Fruit fly (Drosophila melanogaster) whole organism, embryonic: ENCODE results near the gene CG32971.

ENCODE experiments used
- Asciz ChIP-seq: fragments of 200-800 bp; sonication (Bioruptor generic); optimal IDR thresholded peaks from 2 replicates; lab custom pipeline; 2017; ENCODE audit warnings: missing biosample characterization, mild to moderate bottlenecking, missing genetic modification characterization, missing genetic modification reagents
- BEAF-32 ChIP-seq: fragments of 200-800 bp; sonication (Bioruptor generic); optimal IDR thresholded peaks from 3 replicates; lab custom pipeline; 2017; ENCODE audit warnings: missing biosample characterization, missing genetic modification characterization, mild to moderate bottlenecking, moderate library complexity, missing genetic modification reagents
- Bgb ChIP-seq: fragments of 200-800 bp; sonication (Bioruptor generic); IDR thresholded peaks from 2 replicates; pipeline ENCODE4 v1.3.6; 2022; ENCODE audit warnings: missing biosample characterization, missing genetic modification characterization; ENCODE audit not compliant: partially characterized antibody
- CG10543 ChIP-seq: fragments of 200-800 bp; sonication (Bioruptor generic); optimal IDR thresholded peaks from 3 replicates; lab custom pipeline; 2017; ENCODE audit warnings: missing biosample characterization, mild to moderate bottlenecking, missing genetic modification characterization, moderate library complexity
- CG11695 ChIP-seq: fragments of 200-800 bp; sonication (Bioruptor generic); IDR thresholded peaks from 3 replicates; pipeline ENCODE4 v1.3.6; 2022; ENCODE audit warnings: missing biosample characterization, missing genetic modification characterization
- CG12071 ChIP-seq: fragments of 200-800 bp; sonication (Bioruptor generic); optimal IDR thresholded peaks from 3 replicates; lab custom pipeline; 2018; ENCODE audit warnings: missing biosample characterization, mild to moderate bottlenecking, missing genetic modification characterization
- CG12391 ChIP-seq: fragments of 200-800 bp; sonication (Bioruptor generic); optimal IDR thresholded peaks from 3 replicates; lab custom pipeline; 2018; ENCODE audit warnings: missing biosample characterization, mild to moderate bottlenecking, missing genetic modification characterization, moderate library complexity
- CG14965 ChIP-seq: fragments of 200-800 bp; sonication (Bioruptor generic); optimal IDR thresholded peaks from 2 replicates; lab custom pipeline; 2016; ENCODE audit warnings: missing biosample characterization, missing genetic modification characterization, borderline replicate concordance
- CG15514 ChIP-seq: fragments of 200-800 bp; sonication (Bioruptor generic); optimal IDR thresholded peaks from 3 replicates; lab custom pipeline; 2017; ENCODE audit warnings: missing biosample characterization, missing genetic modification characterization, mild to moderate bottlenecking, moderate library complexity, missing genetic modification reagents
- CG15601 ChIP-seq: fragments of 200-800 bp; sonication (Bioruptor generic); optimal IDR thresholded peaks from 3 replicates; lab custom pipeline; 2019; ENCODE audit warnings: missing biosample characterization, mild to moderate bottlenecking, missing genetic modification characterization, moderate library complexity
- CG16779 ChIP-seq: fragments of 200-800 bp; sonication (Bioruptor generic); IDR thresholded peaks from 2 replicates; pipeline ENCODE4 v1.3.6; 2022; ENCODE audit warnings: missing biosample characterization, missing genetic modification characterization
- CG16813 ChIP-seq: fragments of 200-800 bp; sonication (Bioruptor generic); IDR thresholded peaks from 3 replicates; pipeline ENCODE4 v1.3.6; 2022; ENCODE audit warnings: missing biosample characterization, missing genetic modification characterization; ENCODE audit not compliant: partially characterized antibody
- CG30403 ChIP-seq: fragments of 200-800 bp; sonication (Bioruptor generic); optimal IDR thresholded peaks from 3 replicates; lab custom pipeline; 2016; ENCODE audit warnings: missing biosample characterization, missing genetic modification characterization
- CG3065 ChIP-seq: fragments of 200-800 bp; sonication (Bioruptor generic); optimal IDR thresholded peaks from 2 replicates; lab custom pipeline; 2016; ENCODE audit warnings: missing biosample characterization, missing genetic modification characterization
- CG31441 ChIP-seq: fragments of 200-800 bp; sonication (Bioruptor generic); IDR thresholded peaks from 2 replicates; pipeline ENCODE4 v1.3.6; 2022; ENCODE audit warnings: missing biosample characterization, missing genetic modification characterization
- CG33557 ChIP-seq: fragments of 200-800 bp; sonication (Bioruptor generic); optimal IDR thresholded peaks from 2 replicates; lab custom pipeline; 2019; ENCODE audit warnings: missing biosample characterization, mild to moderate bottlenecking, missing genetic modification characterization, moderate library complexity
- CG4730 ChIP-seq: fragments of 200-800 bp; sonication (Bioruptor generic); IDR thresholded peaks from 2 replicates; pipeline ENCODE4 v1.3.6; 2022; ENCODE audit warnings: missing biosample characterization, missing genetic modification characterization
- CG6813 ChIP-seq: fragments of 200-800 bp; sonication (Bioruptor generic); optimal IDR thresholded peaks from 2 replicates; lab custom pipeline; 2017; ENCODE audit warnings: missing biosample characterization, missing genetic modification characterization, mild to moderate bottlenecking, moderate library complexity, missing genetic modification reagents
- CG7786 ChIP-seq: fragments of 200-800 bp; sonication (Bioruptor generic); optimal IDR thresholded peaks from 2 replicates; lab custom pipeline; 2016; ENCODE audit warnings: missing biosample characterization, missing genetic modification characterization
- CG9215 ChIP-seq: fragments of 200-800 bp; sonication (Bioruptor generic); IDR thresholded peaks from 2 replicates; pipeline ENCODE4 v1.3.6; 2022; ENCODE audit warnings: missing biosample characterization, missing genetic modification characterization
- CG9797 ChIP-seq: fragments of 200-800 bp; sonication (Bioruptor generic); optimal IDR thresholded peaks from 3 replicates; lab custom pipeline; 2018; ENCODE audit warnings: missing biosample characterization, mild to moderate bottlenecking, missing genetic modification characterization
- CG9876 ChIP-seq: fragments of 200-800 bp; sonication (Bioruptor generic); optimal IDR thresholded peaks from 2 replicates; lab custom pipeline; 2016; ENCODE audit warnings: missing biosample characterization, missing genetic modification characterization
- Hr51 ChIP-seq, 2 experiments: fragments of 200-800 bp; sonication (Bioruptor generic); optimal IDR thresholded peaks; 2 replicates in 1 of 2; 3 replicates in 1 of 2; lab custom pipeline; 2016 to 2018; ENCODE audit warnings: missing biosample characterization in 2 of 2, missing genetic modification characterization in 2 of 2, mild to moderate bottlenecking in 1 of 2, moderate library complexity in 1 of 2
- Mrtf ChIP-seq: fragments of 200-800 bp; sonication (Bioruptor generic); IDR thresholded peaks from 3 replicates; pipeline ENCODE4 v1.3.6; 2022; ENCODE audit warnings: missing biosample characterization, missing genetic modification characterization
- Scr ChIP-seq: fragments of 200-800 bp; sonication (Bioruptor generic); IDR thresholded peaks from 2 replicates; pipeline ENCODE4 v1.3.6; 2022; ENCODE audit warnings: missing biosample characterization, missing genetic modification characterization; ENCODE audit not compliant: partially characterized antibody
- Ssrp ChIP-seq: fragments of 200-800 bp; sonication (Bioruptor generic); optimal IDR thresholded peaks from 2 replicates; lab custom pipeline; 2018; ENCODE audit warnings: missing biosample characterization, mild to moderate bottlenecking, missing genetic modification characterization, moderate library complexity
- YL-1 ChIP-seq: fragments of 200-800 bp; sonication (Bioruptor generic); optimal IDR thresholded peaks from 3 replicates; lab custom pipeline; 2017; ENCODE audit warnings: missing biosample characterization, mild to moderate bottlenecking, missing genetic modification characterization
- ab ChIP-seq: fragments of 200-800 bp; sonication (Bioruptor generic); optimal IDR thresholded peaks from 2 replicates; lab custom pipeline; 2016; ENCODE audit warnings: missing biosample characterization, missing genetic modification characterization
- chm ChIP-seq: fragments of 200-800 bp; sonication (Bioruptor generic); IDR thresholded peaks from 2 replicates; pipeline ENCODE4 v1.3.6; 2022; ENCODE audit warnings: missing biosample characterization, missing genetic modification characterization
- dan ChIP-seq: fragments of 200-800 bp; sonication (Bioruptor generic); IDR thresholded peaks from 2 replicates; pipeline ENCODE4 v1.3.6; 2022; ENCODE audit warnings: missing biosample characterization, missing genetic modification characterization
- dimm ChIP-seq: fragments of 200-800 bp; sonication (Bioruptor generic); IDR thresholded peaks from 2 replicates; pipeline ENCODE4 v1.3.6; 2022; ENCODE audit warnings: missing biosample characterization, missing genetic modification characterization
- emc ChIP-seq: fragments of 200-800 bp; sonication (Bioruptor generic); optimal IDR thresholded peaks from 2 replicates; lab custom pipeline; 2016; ENCODE audit warnings: missing biosample characterization, missing genetic modification characterization
- ems ChIP-seq: fragments of 200-800 bp; sonication (Bioruptor generic); optimal IDR thresholded peaks from 3 replicates; lab custom pipeline; 2016; ENCODE audit warnings: missing biosample characterization, missing genetic modification characterization
- ewg ChIP-seq: fragments of 200-800 bp; sonication (Bioruptor generic); optimal IDR thresholded peaks from 3 replicates; lab custom pipeline; 2017; ENCODE audit warnings: mild to moderate bottlenecking, missing biosample characterization, missing genetic modification reagents, missing genetic modification characterization
- eyg ChIP-seq: fragments of 200-800 bp; sonication (Bioruptor generic); optimal IDR thresholded peaks from 3 replicates; lab custom pipeline; 2016; ENCODE audit warnings: missing biosample characterization, missing genetic modification characterization
- gsb-n ChIP-seq: fragments of 200-800 bp; sonication (Bioruptor generic); optimal IDR thresholded peaks from 3 replicates; lab custom pipeline; 2018; ENCODE audit warnings: missing biosample characterization, mild to moderate bottlenecking, missing genetic modification characterization
- hbn ChIP-seq: fragments of 200-800 bp; sonication (Bioruptor generic); IDR thresholded peaks from 2 replicates; pipeline ENCODE4 v1.3.6; 2022; ENCODE audit warnings: missing biosample characterization, missing genetic modification characterization; ENCODE audit not compliant: partially characterized antibody
- ken ChIP-seq: fragments of 200-800 bp; sonication (Bioruptor generic); IDR thresholded peaks from 3 replicates; pipeline ENCODE4 v1.3.6; 2022; ENCODE audit warnings: missing biosample characterization, missing genetic modification characterization
- lilli ChIP-seq: fragments of 200-800 bp; sonication (Bioruptor generic); optimal IDR thresholded peaks from 3 replicates; lab custom pipeline; 2016; ENCODE audit warnings: missing biosample characterization, missing genetic modification characterization
- nerfin-1 ChIP-seq: fragments of 200-800 bp; sonication (Bioruptor generic); optimal IDR thresholded peaks from 3 replicates; lab custom pipeline; 2019; ENCODE audit warnings: missing biosample characterization, mild to moderate bottlenecking, missing genetic modification characterization, moderate library complexity
- peb ChIP-seq: fragments of 200-800 bp; sonication (Bioruptor generic); IDR thresholded peaks from 2 replicates; pipeline ENCODE4 v1.3.6; 2022; ENCODE audit warnings: missing biosample characterization, missing genetic modification characterization
- pzg ChIP-seq: fragments of 200-800 bp; sonication (Bioruptor generic); optimal IDR thresholded peaks from 3 replicates; lab custom pipeline; 2018; ENCODE audit warnings: missing biosample characterization, mild to moderate bottlenecking, missing genetic modification characterization, moderate library complexity
- rib ChIP-seq: fragments of 200-800 bp; sonication (Bioruptor generic); IDR thresholded peaks from 2 replicates; pipeline ENCODE4 v1.3.6; 2022; ENCODE audit warnings: missing biosample characterization, missing genetic modification characterization
- sc ChIP-seq, 3 experiments: fragments of >200 bp in 2 of 3; fragments of 200-800 bp in 1 of 3; sonication (Bioruptor generic) in 1 of 3; optimal IDR thresholded peaks; 2 replicates in 2 of 3; 3 replicates in 1 of 3; lab custom pipeline; 2017; ENCODE audit warnings: mild to moderate bottlenecking in 1 of 3, missing biosample characterization in 1 of 3, missing genetic modification characterization in 1 of 3, missing genetic modification reagents in 1 of 3
- sd ChIP-seq: fragments of 200-800 bp; sonication (Bioruptor generic); optimal IDR thresholded peaks from 3 replicates; lab custom pipeline; 2018; ENCODE audit warnings: missing biosample characterization, mild to moderate bottlenecking, missing genetic modification characterization, moderate library complexity
- sr ChIP-seq: fragments of 200-800 bp; sonication (Bioruptor generic); IDR thresholded peaks from 3 replicates; pipeline ENCODE4 v1.3.6; 2022; ENCODE audit warnings: missing biosample characterization, missing genetic modification characterization
- usp ChIP-seq: fragments of >200 bp; optimal IDR thresholded peaks from 2 replicates; lab custom pipeline; 2017; ENCODE audit warnings: missing biosample characterization, missing genetic modification characterization
- vnd ChIP-seq: fragments of 200-800 bp; sonication (Bioruptor generic); IDR thresholded peaks from 3 replicates; pipeline ENCODE4 v1.3.6; 2022; ENCODE audit warnings: missing biosample characterization, missing genetic modification characterization; ENCODE audit not compliant: partially characterized antibody

Gene CG32971

dm6 chr2L:14233896-14234626, 40.6 kb upstream of the CG32971 start, which contains the start of gene Dyrk2 (continued):
- TF ChIP-seq peb (GFP tag; lab: Robert Waterston, UW) (no peak), chm (GFP tag; lab: Robert Waterston, UW) (peak; percentile 94), CG7786 (GFP tag; lab: Kevin White, UChicago) (no peak), eyg (GFP tag; lab: Kevin White, UChicago) (no peak), CG3065 (GFP tag; lab: Kevin White, UChicago) (no peak), ab (GFP tag; lab: Kevin White, UChicago) (no peak), CG31441 (GFP tag; lab: Robert Waterston, UW) (peak; percentile 56; the same call in 1 of the 2 replicates), Hr51 (GFP tag; optimal IDR thresholded peaks at IDR 0.05; lab: Kevin White, UChicago) (peak in 1 of 2 experiments; percentile 40), CG15514 (GFP tag; lab: Kevin White, UChicago) (peak; percentile 15), CG12391 (peak; percentile 44), CG33557 (GFP tag; lab: Kevin White, UChicago) (peak; percentile 14), hbn (GFP tag; lab: Robert Waterston, UW) (no peak), Scr (GFP tag; lab: Robert Waterston, UW) (peak; percentile 25; the same call in 1 of the 2 replicates), sd (tag; lab: Kevin White, UChicago) (peak; percentile 43), usp (GFP tag; lab: Kevin White, UChicago) (no peak), vnd (GFP tag; lab: Robert Waterston, UW) (no peak), Ssrp (tag; lab: Kevin White, UChicago) (peak; percentile 30), CG30403 (GFP tag; lab: Kevin White, UChicago) (peak; percentile 57), Mrtf (GFP tag; lab: Robert Waterston, UW) (no peak), gsb-n (tag; lab: Kevin White, UChicago) (peak; percentile 42), ems (GFP tag; lab: Kevin White, UChicago) (no peak), CG6813 (GFP tag; lab: Kevin White, UChicago) (peak; percentile 9), CG10543 (GFP tag; lab: Kevin White, UChicago) (peak; percentile 88), CG11695 (GFP tag; lab: Robert Waterston, UW) (0 out of 3 replicates have a peak, but pooled peaks have one; percentile 30), CG12071 (GFP tag; lab: Kevin White, UChicago) (peak; percentile 56), CG4730 (GFP tag; lab: Robert Waterston, UW) (no peak), ewg (GFP tag; lab: Kevin White, UChicago) (peak; percentile 22), sr (GFP tag; lab: Robert Waterston, UW) (no peak; the same call in 2 of the 3 replicates), nerfin-1 (peak; percentile 1), CG9215 (no peak), rib (GFP tag; lab: Robert Waterston, UW) (peak; percentile 83), CG16813 (no peak), CG15601 (tag; lab: Kevin White, UChicago) (peak; percentile 33), dimm (GFP tag; lab: Robert Waterston, UW) (no peak), BEAF-32 (GFP tag; lab: Kevin White, UChicago) (no peak), CG9876 (no peak), dan (GFP tag; lab: Robert Waterston, UW) (no peak), Bgb (GFP tag; lab: Robert Waterston, UW) (peak; percentile 78; the same call in 1 of the 2 replicates), CG9797 (GFP tag; lab: Kevin White, UChicago) (no peak), emc (GFP tag; lab: Kevin White, UChicago) (no peak), Asciz (GFP tag; lab: Kevin White, UChicago) (peak; percentile 17), ken (GFP tag; lab: Robert Waterston, UW) (peak; percentile 69; the same call in 1 of the 3 replicates), YL-1 (GFP tag; lab: Kevin White, UChicago) (peak; percentile 6), pzg (no peak), CG14965 (no peak), sc (optimal IDR thresholded peaks at IDR 0.05; lab: Kevin White, UChicago) (no peak), sc (GFP tag; optimal IDR thresholded peaks at IDR 0.05; lab: Kevin White, UChicago) (peak; percentile 31), CG16779 (no peak), lilli (GFP tag; lab: Kevin White, UChicago) (peak; percentile 8)
